Fruit fly (Drosophila melanogaster) Kc167 (cell line): ENCODE measurements around the gene subdued.

Experiments used
- Myc ChIP-seq: fragments of >200 bp; optimal IDR thresholded peaks from 2 replicates; lab custom pipeline; 2017; ENCODE audit warnings: missing external identifiers
- Sin3A ChIP-seq: fragments of >200 bp; optimal IDR thresholded peaks from 2 replicates; lab custom pipeline; 2018; ENCODE audit warnings: missing external identifiers
- h ChIP-seq: fragments of >200 bp; optimal IDR thresholded peaks from 3 replicates; lab custom pipeline; 2018; ENCODE audit warnings: missing external identifiers
- psq ChIP-seq: fragments of >200 bp; optimal IDR thresholded peaks from 2 replicates; lab custom pipeline; 2017; ENCODE audit warnings: missing external identifiers
- ttk ChIP-seq: sonication (Bioruptor generic); optimal IDR thresholded peaks from 2 replicates; lab custom pipeline; 2017; ENCODE audit warnings: missing external identifiers

- no peak for TF ChIP-seq Sin3A (lab: Kevin White, UChicago)
- TF ChIP-seq ttk: no peak
- no peak for TF ChIP-seq h (lab: Kevin White, UChicago)
- TF ChIP-seq psq (lab: Kevin White, UChicago): no peak
- TF ChIP-seq Myc (lab: Kevin White, UChicago): no peak
These were observed 18.0 kb downstream of the subdued start for dm6 chr3R:19624482-19624881.
